Worm (Caenorhabditis elegans): ENCODE measurements around the gene cup-15.

The cup-15 gene

DNA sequence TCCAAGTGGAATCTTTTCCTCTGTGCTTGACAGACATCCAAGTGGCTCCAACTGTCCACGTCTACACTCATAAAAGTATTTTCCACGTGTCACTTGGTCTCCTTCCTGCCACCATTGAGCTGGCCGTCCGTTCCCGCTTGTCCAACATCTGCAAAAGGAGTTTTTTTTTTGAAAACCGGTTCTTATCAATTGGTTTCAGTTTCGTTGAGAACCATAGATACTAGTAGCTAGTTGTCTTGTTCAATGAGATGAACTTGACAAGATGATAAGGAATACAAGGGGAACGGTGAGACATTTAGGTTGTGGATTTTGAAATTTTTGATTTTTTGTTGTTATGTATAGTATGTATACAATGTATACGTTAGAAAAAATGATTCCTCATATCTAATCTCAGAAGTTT is 7.0 kb upstream of the cup-15 start:
- TF ChIP-seq ztf-4 (tag; optimal IDR thresholded peaks at IDR 0.05) = no peak
- no peak for TF ChIP-seq nhr-76 (tag; optimal IDR thresholded peaks at IDR 0.05)
- no peak for TF ChIP-seq ceh-28 (tag; optimal IDR thresholded peaks at IDR 0.05)
- TF ChIP-seq pha-4 (tag; optimal IDR thresholded peaks at IDR 0.05) = no peak
- TF ChIP-seq hmg-11 (tag; optimal IDR thresholded peaks at IDR 0.05) = no peak
- no peak for TF ChIP-seq skn-1 (tag; optimal IDR thresholded peaks at IDR 0.05)
- TF ChIP-seq unc-39 (tag; optimal IDR thresholded peaks at IDR 0.05) = no peak
- TF ChIP-seq mml-1 (tag; optimal IDR thresholded peaks at IDR 0.05) = no peak
- TF ChIP-seq ama-1 (optimal IDR thresholded peaks at IDR 0.05) = no peak
- TF ChIP-seq fkh-2 (tag; optimal IDR thresholded peaks at IDR 0.05) = no peak
- TF ChIP-seq daf-12 (tag; optimal IDR thresholded peaks at IDR 0.05) = no peak
- TF ChIP-seq lin-39 (tag; optimal IDR thresholded peaks at IDR 0.05) = no peak
- no peak for TF ChIP-seq eor-1 (tag; optimal IDR thresholded peaks at IDR 0.05)
- TF ChIP-seq nhr-77 (tag; optimal IDR thresholded peaks at IDR 0.05) = no peak
- no peak for TF ChIP-seq ceh-16 (tag; optimal IDR thresholded peaks at IDR 0.05)
- TF ChIP-seq pqm-1 (tag; optimal IDR thresholded peaks at IDR 0.05) = no peak
- TF ChIP-seq elt-3 (tag; optimal IDR thresholded peaks at IDR 0.05) = no peak
- no peak for TF ChIP-seq ztf-11 (tag; optimal IDR thresholded peaks at IDR 0.05)
- TF ChIP-seq snpc-4 (tag; optimal IDR thresholded peaks at IDR 0.05) = no peak

DNA sequence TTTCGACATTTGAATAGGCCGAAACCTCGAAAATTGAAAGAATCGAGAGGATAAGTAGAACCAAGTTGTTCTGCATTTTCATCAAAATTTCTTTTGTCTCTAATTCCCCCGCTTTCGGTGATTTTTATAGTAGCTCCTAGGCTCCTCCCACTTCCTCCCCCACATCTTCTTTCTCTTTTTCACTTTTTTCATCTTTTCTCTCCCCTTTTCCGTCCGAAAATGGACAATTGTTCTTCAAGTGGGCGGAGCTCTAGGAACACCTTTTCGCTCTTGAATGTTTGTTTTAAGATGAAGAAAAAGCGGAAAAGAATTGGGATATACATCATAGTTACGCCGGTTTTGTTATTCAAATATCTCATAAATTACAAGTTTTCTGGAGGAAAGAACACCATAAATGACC is 6.3 kb upstream of the cup-15 start, which contains the start of gene F42A8.1:
F42A8.1 (minus strand) TSS at position 101 of the 400 bp plus-strand sequence.
- TF ChIP-seq nhr-23 (tag; optimal IDR thresholded peaks at IDR 0.05) (no peak), unc-39 (tag; optimal IDR thresholded peaks at IDR 0.05) (no peak), pqm-1 (tag; optimal IDR thresholded peaks at IDR 0.05) (no peak), nhr-77 (tag; optimal IDR thresholded peaks at IDR 0.05) (no peak), lin-39 (tag; optimal IDR thresholded peaks at IDR 0.05) (no peak), nhr-11 (tag; optimal IDR thresholded peaks at IDR 0.05) (no peak), ztf-4 (tag; optimal IDR thresholded peaks at IDR 0.05) (no peak), nhr-25 (tag; optimal IDR thresholded peaks at IDR 0.05) (no peak)

DNA sequence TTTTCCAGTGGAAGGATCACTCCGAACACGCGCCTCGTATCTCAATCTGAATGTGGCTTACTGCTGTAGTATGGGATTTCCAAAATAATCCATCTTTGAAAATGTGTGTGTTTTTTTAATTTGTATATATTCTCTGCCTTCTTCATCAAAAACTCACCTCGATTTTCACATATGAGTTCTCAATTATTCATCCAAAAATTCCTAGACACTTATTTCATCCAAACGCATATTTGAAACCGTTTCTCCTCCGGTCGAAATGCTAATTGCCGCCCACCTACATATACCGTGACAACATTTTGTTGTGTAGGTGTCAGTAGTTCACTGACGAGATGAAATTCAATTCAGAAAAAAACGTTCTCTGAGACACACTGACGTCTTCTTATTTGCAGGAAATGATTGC is 5.4 kb upstream of the cup-15 start:
- TF ChIP-seq nhr-67 (tag; optimal IDR thresholded peaks at IDR 0.05) = no peak
- TF ChIP-seq ama-1 (optimal IDR thresholded peaks at IDR 0.05) = no peak
- no peak for TF ChIP-seq fos-1 (tag; optimal IDR thresholded peaks at IDR 0.05)
- no peak for TF ChIP-seq nhr-77 (tag; optimal IDR thresholded peaks at IDR 0.05)
- TF ChIP-seq mdl-1 (tag; optimal IDR thresholded peaks at IDR 0.05) = no peak
- TF ChIP-seq jun-1 (tag; optimal IDR thresholded peaks at IDR 0.05) = no peak
- no peak for TF ChIP-seq nhr-25 (tag; optimal IDR thresholded peaks at IDR 0.05)
- no peak for TF ChIP-seq lin-15B (tag; optimal IDR thresholded peaks at IDR 0.05)

DNA sequence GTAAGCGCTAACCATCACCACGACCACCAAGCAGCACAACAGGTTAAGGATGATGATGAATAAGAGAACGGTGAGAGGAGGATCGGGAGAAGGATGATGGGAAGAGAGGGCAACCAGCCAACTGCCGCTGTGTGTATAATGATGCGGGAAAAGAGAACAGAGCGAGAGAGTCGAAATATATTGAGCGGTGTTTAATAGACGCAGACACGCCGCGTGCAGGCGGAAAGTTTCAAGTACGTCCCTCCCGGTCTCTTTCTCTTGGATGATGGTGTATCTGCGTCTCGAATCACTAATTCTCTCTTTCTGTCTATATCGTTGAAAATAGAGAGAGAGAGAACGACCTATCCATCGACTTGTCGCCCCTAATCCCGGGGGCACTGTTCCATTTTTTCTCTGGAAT is 3.9 kb downstream of the cup-15 start:
- TF ChIP-seq nhr-23 (tag; optimal IDR thresholded peaks at IDR 0.05) (peak; percentile 77), pha-4 (tag; optimal IDR thresholded peaks at IDR 0.05) (peak; percentile 32), hmg-11 (tag; optimal IDR thresholded peaks at IDR 0.05) (peak; percentile 74), elt-2 (tag; optimal IDR thresholded peaks at IDR 0.05) (peak; percentile 16), nhr-12 (tag; optimal IDR thresholded peaks at IDR 0.05) (no peak), egl-5 (tag; optimal IDR thresholded peaks at IDR 0.05) (peak; percentile 66), lsy-12 (tag; optimal IDR thresholded peaks at IDR 0.05) (peak; percentile 8), ama-1 (optimal IDR thresholded peaks at IDR 0.05) (no peak), nhr-25 (tag; optimal IDR thresholded peaks at IDR 0.05) (no peak), zag-1 (tag; optimal IDR thresholded peaks at IDR 0.05) (no peak), jun-1 (tag; optimal IDR thresholded peaks at IDR 0.05) (no peak), fos-1 (tag; optimal IDR thresholded peaks at IDR 0.05) (no peak), ztf-4 (tag; optimal IDR thresholded peaks at IDR 0.05) (no peak), nfya-1 (tag; optimal IDR thresholded peaks at IDR 0.05; ENCODE audit: insufficient read depth) (peak; percentile 70), nhr-67 (tag; optimal IDR thresholded peaks at IDR 0.05) (no peak), pqm-1 (tag; optimal IDR thresholded peaks at IDR 0.05) (no peak), elt-3 (tag; optimal IDR thresholded peaks at IDR 0.05) (no peak), nhr-43 (tag; optimal IDR thresholded peaks at IDR 0.05; ENCODE audit: poor library complexity, severe bottlenecking) (peak; percentile 58), snpc-4 (tag; optimal IDR thresholded peaks at IDR 0.05) (peak; percentile 64), nhr-76 (tag; optimal IDR thresholded peaks at IDR 0.05) (no peak), unc-62 (GFP tag; optimal IDR thresholded peaks at IDR 0.05) (no peak), aly-2 (tag; optimal IDR thresholded peaks at IDR 0.05) (no peak), lin-15B (tag; optimal IDR thresholded peaks at IDR 0.05) (peak; percentile 27), eor-1 (tag; optimal IDR thresholded peaks at IDR 0.05) (no peak), ztf-11 (tag; optimal IDR thresholded peaks at IDR 0.05) (no peak), mml-1 (tag; optimal IDR thresholded peaks at IDR 0.05) (no peak), lin-39 (tag; optimal IDR thresholded peaks at IDR 0.05) (peak; percentile 63), ceh-28 (tag; optimal IDR thresholded peaks at IDR 0.05) (peak; percentile 43), mdl-1 (tag; optimal IDR thresholded peaks at IDR 0.05) (peak; percentile 6), unc-39 (tag; optimal IDR thresholded peaks at IDR 0.05) (no peak), tbx-2 (tag; optimal IDR thresholded peaks at IDR 0.05) (peak; percentile 3), R02D3.7 (tag; optimal IDR thresholded peaks at IDR 0.05) (peak; percentile 27), sea-2 (GFP tag; optimal IDR thresholded peaks at IDR 0.05) (no peak)
